Worm (Caenorhabditis elegans) whole organism, L2 larva: ENCODE measurements around the gene T24F1.4.

Experiments used
- C34F6.9 ChIP-seq: fragments of 150-350 bp; optimal IDR thresholded peaks from 2 replicates; lab custom pipeline; 2014; ENCODE audit warnings: missing biosample characterization, missing genetic modification characterization
- F13H6.1 ChIP-seq: sonication (generic microtip); optimal IDR thresholded peaks from 2 replicates; lab custom pipeline; 2016; ENCODE audit warnings: missing genetic modification characterization, missing compliant biosample characterization
- aly-2 ChIP-seq: fragments of 150-350 bp; optimal IDR thresholded peaks from 2 replicates; lab custom pipeline; 2014; ENCODE audit warnings: missing biosample characterization, missing genetic modification characterization
- ceh-16 ChIP-seq: fragments of 150-350 bp; optimal IDR thresholded peaks from 2 replicates; lab custom pipeline; 2014; ENCODE audit warnings: missing biosample characterization, missing genetic modification characterization
- ceh-82 ChIP-seq: fragments of 150-350 bp; optimal IDR thresholded peaks from 2 replicates; lab custom pipeline; 2014; ENCODE audit warnings: missing biosample characterization, missing genetic modification characterization
- crh-2 ChIP-seq: sonication (generic microtip); optimal IDR thresholded peaks from 2 replicates; lab custom pipeline; 2017; ENCODE audit warnings: missing biosample characterization, missing genetic modification characterization
- dmd-4 ChIP-seq: sonication (generic microtip); optimal IDR thresholded peaks from 2 replicates; lab custom pipeline; 2017; ENCODE audit warnings: missing biosample characterization, missing genetic modification characterization
- elt-1 ChIP-seq: fragments of 150-350 bp; optimal IDR thresholded peaks from 2 replicates; lab custom pipeline; 2014; ENCODE audit warnings: missing biosample characterization, missing genetic modification characterization
- fos-1 ChIP-seq: fragments of 150-350 bp; optimal IDR thresholded peaks from 2 replicates; lab custom pipeline; 2014; ENCODE audit warnings: missing biosample characterization, missing genetic modification characterization
- gmeb-1 ChIP-seq: fragments of 150-350 bp; optimal IDR thresholded peaks from 2 replicates; lab custom pipeline; 2014; ENCODE audit warnings: missing biosample characterization, missing genetic modification characterization
- lin-11 ChIP-seq: fragments of 150-350 bp; sonication (generic microtip); optimal IDR thresholded peaks from 2 replicates; lab custom pipeline; 2014; ENCODE audit warnings: missing biosample characterization, missing genetic modification characterization, inconsistent platforms, mixed read lengths
- lin-13 ChIP-seq: fragments of 150-350 bp; optimal IDR thresholded peaks from 2 replicates; lab custom pipeline; 2014; ENCODE audit warnings: missing biosample characterization, missing genetic modification reagents, missing genetic modification characterization
- lin-39 ChIP-seq: fragments of 150-350 bp; optimal IDR thresholded peaks from 2 replicates; lab custom pipeline; 2014; ENCODE audit warnings: missing biosample characterization, missing genetic modification reagents, missing genetic modification characterization
- lsy-2 ChIP-seq, 2 experiments: fragments of 150-350 bp in 1 of 2; sonication (generic microtip) in 1 of 2; optimal IDR thresholded peaks; 2 replicates each; lab custom pipeline; 2014 to 2017; ENCODE audit warnings: missing biosample characterization in 2 of 2, missing genetic modification characterization in 2 of 2
- mbf-1 ChIP-seq: sonication (generic microtip); optimal IDR thresholded peaks from 2 replicates; lab custom pipeline; 2017; ENCODE audit warnings: missing biosample characterization, missing genetic modification characterization
- mdl-1 ChIP-seq, 2 experiments: fragments of 150-350 bp in 1 of 2; sonication (generic microtip) in 1 of 2; optimal IDR thresholded peaks; 2 replicates each; lab custom pipeline; 2017; ENCODE audit warnings: missing biosample characterization in 2 of 2, missing genetic modification characterization in 2 of 2
- nhr-10 ChIP-seq: sonication (generic microtip); optimal IDR thresholded peaks from 2 replicates; lab custom pipeline; 2017; ENCODE audit warnings: missing biosample characterization, missing genetic modification characterization
- nhr-12 ChIP-seq: fragments of 150-350 bp; optimal IDR thresholded peaks from 2 replicates; lab custom pipeline; 2014; ENCODE audit warnings: missing biosample characterization, missing genetic modification characterization
- nhr-21 ChIP-seq: fragments of 150-350 bp; optimal IDR thresholded peaks from 2 replicates; lab custom pipeline; 2014; ENCODE audit warnings: missing biosample characterization, missing genetic modification characterization
- nhr-23 ChIP-seq: fragments of 150-350 bp; optimal IDR thresholded peaks from 2 replicates; lab custom pipeline; 2014; ENCODE audit warnings: missing biosample characterization, missing genetic modification reagents, missing genetic modification characterization
- nhr-25 ChIP-seq: fragments of 150-350 bp; sonication (generic microtip); optimal IDR thresholded peaks from 3 replicates; lab custom pipeline; 2014; ENCODE audit warnings: missing biosample characterization, missing genetic modification characterization
- nhr-6 ChIP-seq: fragments of 150-350 bp; optimal IDR thresholded peaks from 2 replicates; lab custom pipeline; 2014; ENCODE audit warnings: missing biosample characterization, missing genetic modification characterization
- sem-4 ChIP-seq: fragments of 150-350 bp; optimal IDR thresholded peaks from 2 replicates; lab custom pipeline; 2014; ENCODE audit warnings: missing biosample characterization, missing genetic modification reagents, missing genetic modification characterization
- sma-3 ChIP-seq: sonication (generic microtip); optimal IDR thresholded peaks from 2 replicates; lab custom pipeline; 2016; ENCODE audit warnings: missing genetic modification reagents, missing genetic modification characterization, missing compliant biosample characterization
- sma-9 ChIP-seq, 2 experiments: fragments of 150-350 bp in 1 of 2; sonication (generic microtip) in 1 of 2; optimal IDR thresholded peaks; 2 replicates each; lab custom pipeline; 2014 to 2016; ENCODE audit warnings: missing genetic modification characterization in 2 of 2, mild to moderate bottlenecking in 1 of 2, missing biosample characterization in 1 of 2, missing compliant biosample characterization in 1 of 2, missing genetic modification reagents in 1 of 2, moderate library complexity in 1 of 2
- snpc-4 ChIP-seq: fragments of 150-350 bp; optimal IDR thresholded peaks from 2 replicates; lab custom pipeline; 2014; ENCODE audit warnings: missing biosample characterization, missing genetic modification characterization
- unc-55 ChIP-seq: fragments of 150-350 bp; sonication (generic microtip); optimal IDR thresholded peaks from 3 replicates; lab custom pipeline; 2014; ENCODE audit warnings: missing biosample characterization, missing genetic modification reagents, missing genetic modification characterization
- ztf-1 ChIP-seq: fragments of 200-800 bp; sonication (Bioruptor generic); conservative IDR thresholded peaks from 2 replicates; pipeline ENCODE4 v1.3.6; 2022; ENCODE audit warnings: missing genetic modification characterization, missing compliant biosample characterization
- ztf-11 ChIP-seq: sonication (generic microtip); optimal IDR thresholded peaks from 2 replicates; lab custom pipeline; 2017; ENCODE audit warnings: missing biosample characterization, missing genetic modification characterization
- ztf-4 ChIP-seq: fragments of 150-350 bp; optimal IDR thresholded peaks from 2 replicates; lab custom pipeline; 2014; ENCODE audit warnings: missing biosample characterization, missing genetic modification characterization

Gene T24F1.4

ce11 chrII:11290109-11290784, 23.8 kb downstream of the T24F1.4 start, which contains the start of gene C47G2.3:
Gene C47G2.3, minus strand, starts transcription at chrII:11290159.
- no peak for TF ChIP-seq nhr-10 (tag; lab: Kevin White, UChicago)
- peak; percentile 78 for TF ChIP-seq gmeb-1 (tag; lab: Kevin White, UChicago)
- no peak for TF ChIP-seq elt-1 (tag; lab: Kevin White, UChicago)
- peak; percentile 35 for TF ChIP-seq fos-1
- peak; percentile 64 for TF ChIP-seq sma-3 (GFP tag; lab: Kevin White, UChicago)
- peak; percentile 63 for TF ChIP-seq sma-9 (GFP tag; optimal IDR thresholded peaks at IDR 0.05; lab: Kevin White, UChicago)
- TF ChIP-seq sma-9 (tag; optimal IDR thresholded peaks at IDR 0.05; lab: Kevin White, UChicago) = no peak
- peak; percentile 51 for TF ChIP-seq nhr-21
- peak; percentile 62 for TF ChIP-seq nhr-25
- no peak for TF ChIP-seq snpc-4
- TF ChIP-seq crh-2 (tag; lab: Kevin White, UChicago) = peak; percentile 38
- no peak for TF ChIP-seq lin-39
- peak; percentile 9 for TF ChIP-seq unc-55 (GFP tag; lab: Kevin White, UChicago)
- TF ChIP-seq lsy-2 (tag; optimal IDR thresholded peaks at IDR 0.05; lab: Kevin White, UChicago) = peak in 1 of 2 experiments; percentile 73
- TF ChIP-seq, all 48 proteins: peak for 9

- TF ChIP-seq nhr-10 (tag; lab: Kevin White, UChicago) (no peak), ceh-16 (no peak), lsy-2 (tag; optimal IDR thresholded peaks at IDR 0.05; lab: Kevin White, UChicago) (no peak), fos-1 (no peak), dmd-4 (no peak), ztf-4 (tag; lab: Kevin White, UChicago) (no peak), unc-55 (GFP tag; lab: Kevin White, UChicago) (no peak), elt-1 (tag; lab: Kevin White, UChicago) (no peak), lin-11 (tag; lab: Kevin White, UChicago) (no peak), F13H6.1 (tag; lab: Kevin White, UChicago) (no peak), ztf-11 (tag; lab: Kevin White, UChicago) (no peak), nhr-12 (tag; lab: Kevin White, UChicago) (no peak), aly-2 (tag; lab: Kevin White, UChicago) (no peak), nhr-25 (no peak), lin-39 (no peak), ztf-1 (no peak), mdl-1 (tag; optimal IDR thresholded peaks at IDR 0.05; lab: Kevin White, UChicago) (no peak), sma-9 (GFP tag; optimal IDR thresholded peaks at IDR 0.05; lab: Kevin White, UChicago) (no peak), sma-9 (tag; optimal IDR thresholded peaks at IDR 0.05; lab: Kevin White, UChicago) (no peak), ceh-82 (tag; lab: Kevin White, UChicago) (no peak)
Observed at ce11 chrII:11288148-11288547, 25.9 kb downstream of the T24F1.4 start.

ce11 chrII:11286445-11286844, 27.6 kb downstream of the T24F1.4 start:
- no peak for TF ChIP-seq nhr-21
- no peak for TF ChIP-seq mbf-1 (tag; lab: Kevin White, UChicago)
- TF ChIP-seq, all 48 proteins: peak for 0

- TF ChIP-seq nhr-23 (tag; lab: Kevin White, UChicago) (no peak), fos-1 (peak; percentile 32)
Observed at ce11 chrII:11285282-11285933, 28.7 kb downstream of the T24F1.4 start.

- TF ChIP-seq sem-4 (tag; lab: Kevin White, UChicago) (no peak), mdl-1 (tag; optimal IDR thresholded peaks at IDR 0.05; lab: Kevin White, UChicago) (no peak), sma-9 (GFP tag; optimal IDR thresholded peaks at IDR 0.05; lab: Kevin White, UChicago) (no peak), sma-9 (tag; optimal IDR thresholded peaks at IDR 0.05; lab: Kevin White, UChicago) (no peak), nhr-23 (tag; lab: Kevin White, UChicago) (no peak), lin-13 (GFP tag; lab: Kevin White, UChicago) (no peak), nhr-6 (tag; lab: Kevin White, UChicago) (no peak), nhr-10 (tag; lab: Kevin White, UChicago) (no peak)
Observed at ce11 chrII:11284701-11285100, 29.4 kb downstream of the T24F1.4 start.

- TF ChIP-seq fos-1 (peak; percentile 46), C34F6.9 (tag; lab: Kevin White, UChicago) (no peak)
Observed at ce11 chrII:11283803-11284202, 30.3 kb downstream of the T24F1.4 start.
